Fruit fly (Drosophila melanogaster) whole organism, pupa: ENCODE measurements around the gene Vps15.
A peak's percentile ranks its signal among the peaks of the same experiment; 100 is the strongest.

Source experiments
- CG10348 ChIP-seq: fragments of 200-800 bp; sonication (Bioruptor generic); IDR thresholded peaks from 2 replicates; pipeline ENCODE4 v1.3.6; 2022; ENCODE audit warnings: missing biosample characterization, missing genetic modification characterization
- CG13204 ChIP-seq: fragments of 200-800 bp; sonication (Bioruptor generic); optimal IDR thresholded peaks from 2 replicates; lab custom pipeline; 2018; ENCODE audit warnings: missing biosample characterization, mild to moderate bottlenecking, missing genetic modification characterization, moderate library complexity
- CG9948 ChIP-seq: fragments of 200-800 bp; sonication (Bioruptor generic); optimal IDR thresholded peaks from 2 replicates; lab custom pipeline; 2018; ENCODE audit warnings: missing biosample characterization, mild to moderate bottlenecking, missing genetic modification characterization, moderate library complexity
- EcR ChIP-seq: fragments of 200-800 bp; sonication (Bioruptor generic); optimal IDR thresholded peaks from 3 replicates; lab custom pipeline; 2019; ENCODE audit warnings: missing biosample characterization, missing genetic modification characterization, mild to moderate bottlenecking, moderate library complexity, missing genetic modification reagents
- Snoo ChIP-seq: fragments of 200-800 bp; sonication (Bioruptor generic); optimal IDR thresholded peaks from 3 replicates; lab custom pipeline; 2017; ENCODE audit warnings: missing biosample characterization, mild to moderate bottlenecking, missing genetic modification characterization, inconsistent platforms
- fd96Ca ChIP-seq: fragments of 200-800 bp; sonication (Bioruptor generic); IDR thresholded peaks from 3 replicates; pipeline ENCODE4 v1.3.6; 2022; ENCODE audit warnings: missing biosample characterization, missing genetic modification characterization

DNA sequence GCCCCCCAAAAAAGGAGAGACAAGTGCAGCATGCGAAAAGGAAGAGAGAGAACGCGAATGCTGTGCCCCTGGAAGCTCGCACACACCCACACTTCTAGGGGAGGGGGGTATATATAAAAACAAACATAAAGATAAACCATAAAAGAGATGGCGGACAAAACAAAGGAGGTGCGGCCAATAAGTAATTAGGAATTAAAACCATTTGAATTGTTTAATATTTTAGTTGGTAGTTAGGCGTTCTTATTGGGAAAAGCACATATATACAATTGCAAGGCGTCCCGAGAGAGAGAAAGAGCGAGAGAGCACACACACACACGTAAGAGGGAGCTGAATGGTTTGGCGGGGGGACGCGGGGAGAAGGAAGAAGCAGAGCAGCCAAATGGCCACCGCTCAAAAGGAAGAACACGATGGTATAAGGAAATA lies 9.6 kb downstream of the Vps15 start:
- TF ChIP-seq CG9948 (tag; lab: Kevin White, UChicago) (no peak), CG13204 (GFP tag; lab: Kevin White, UChicago) (peak; percentile 15), CG10348 (GFP tag; lab: Robert Waterston, UW) (no peak), Snoo (tag; lab: Kevin White, UChicago) (no peak), EcR (GFP tag; lab: Kevin White, UChicago) (no peak), fd96Ca (GFP tag; lab: Robert Waterston, UW) (no peak)
